Fruit fly (Drosophila melanogaster) whole organism, embryonic: ENCODE data around the gene Crg-1.
A peak's percentile ranks its signal among the peaks of the same experiment; 100 is the strongest.

Experiments used
- ATbp ChIP-seq: fragments of 200-800 bp; sonication (Bioruptor generic); optimal IDR thresholded peaks from 2 replicates; lab custom pipeline; 2017; ENCODE audit warnings: missing biosample characterization, mild to moderate bottlenecking, missing genetic modification characterization, missing genetic modification reagents
- CG10366 ChIP-seq: fragments of 200-800 bp; sonication (Bioruptor generic); IDR thresholded peaks from 2 replicates; pipeline ENCODE4 v1.3.6; 2022; ENCODE audit warnings: missing biosample characterization, missing genetic modification characterization
- CG12071 ChIP-seq: fragments of 200-800 bp; sonication (Bioruptor generic); optimal IDR thresholded peaks from 3 replicates; lab custom pipeline; 2018; ENCODE audit warnings: missing biosample characterization, mild to moderate bottlenecking, missing genetic modification characterization
- CG12104 ChIP-seq: fragments of 200-800 bp; sonication (Bioruptor generic); optimal IDR thresholded peaks from 3 replicates; lab custom pipeline; 2016; ENCODE audit warnings: missing biosample characterization, missing genetic modification characterization
- CG12155 ChIP-seq: fragments of 200-800 bp; sonication (Bioruptor generic); optimal IDR thresholded peaks from 3 replicates; lab custom pipeline; 2016; ENCODE audit warnings: missing biosample characterization, missing genetic modification characterization
- CG12219 ChIP-seq: fragments of 200-800 bp; sonication (Bioruptor generic); optimal IDR thresholded peaks from 3 replicates; lab custom pipeline; 2018; ENCODE audit warnings: missing biosample characterization, mild to moderate bottlenecking, missing genetic modification characterization
- CG17829 ChIP-seq: fragments of 200-800 bp; optimal IDR thresholded peaks from 2 replicates; lab custom pipeline; 2019; ENCODE audit warnings: missing biosample characterization, mild to moderate bottlenecking, missing genetic modification characterization, moderate library complexity
- CG30020 ChIP-seq: fragments of 200-800 bp; optimal IDR thresholded peaks from 2 replicates; lab custom pipeline; 2019; ENCODE audit warnings: missing biosample characterization, mild to moderate bottlenecking, missing genetic modification characterization, moderate library complexity
- CG3065 ChIP-seq: fragments of 200-800 bp; sonication (Bioruptor generic); optimal IDR thresholded peaks from 2 replicates; lab custom pipeline; 2016; ENCODE audit warnings: missing biosample characterization, missing genetic modification characterization
- CG33557 ChIP-seq: fragments of 200-800 bp; sonication (Bioruptor generic); optimal IDR thresholded peaks from 2 replicates; lab custom pipeline; 2019; ENCODE audit warnings: missing biosample characterization, mild to moderate bottlenecking, missing genetic modification characterization, moderate library complexity
- CG4360 ChIP-seq: fragments of 200-800 bp; sonication (Bioruptor generic); IDR thresholded peaks from 2 replicates; pipeline ENCODE4 v1.3.6; 2022; ENCODE audit warnings: missing biosample characterization, missing genetic modification characterization
- CG6654 ChIP-seq: fragments of 200-800 bp; sonication (Bioruptor generic); optimal IDR thresholded peaks from 2 replicates; lab custom pipeline; 2017; ENCODE audit warnings: missing biosample characterization, mild to moderate bottlenecking, missing genetic modification characterization
- CG6689 ChIP-seq: fragments of 200-800 bp; sonication (Bioruptor generic); IDR thresholded peaks from 2 replicates; pipeline ENCODE4 v1.3.6; 2022; ENCODE audit warnings: missing biosample characterization, missing genetic modification characterization
- CG6854 ChIP-seq: fragments of 200-800 bp; sonication (Bioruptor generic); optimal IDR thresholded peaks from 3 replicates; lab custom pipeline; 2017; ENCODE audit warnings: missing biosample characterization, mild to moderate bottlenecking, missing genetic modification characterization
- CG9437 ChIP-seq: fragments of 200-800 bp; sonication (Bioruptor generic); optimal IDR thresholded peaks from 2 replicates; lab custom pipeline; 2018; ENCODE audit warnings: missing biosample characterization, mild to moderate bottlenecking, missing genetic modification characterization
- D ChIP-seq, 2 experiments: fragments of 200-800 bp in 1 of 2; fragments of >200 bp in 1 of 2; sonication (Bioruptor generic) in 1 of 2; optimal IDR thresholded peaks; 2 replicates in 1 of 2; 3 replicates in 1 of 2; lab custom pipeline; 2017; ENCODE audit warnings: mild to moderate bottlenecking in 1 of 2, missing biosample characterization in 1 of 2, missing genetic modification characterization in 1 of 2, missing genetic modification reagents in 1 of 2
- Dfd ChIP-seq, 2 experiments: fragments of >200 bp; optimal IDR thresholded peaks; 2 replicates each; lab custom pipeline; 2017; ENCODE audit warnings: missing biosample characterization in 2 of 2, missing genetic modification characterization in 2 of 2
- ERR ChIP-seq: fragments of 200-800 bp; sonication (Bioruptor generic); optimal IDR thresholded peaks from 2 replicates; lab custom pipeline; 2016; ENCODE audit warnings: missing biosample characterization, missing genetic modification characterization
- Eip74EF ChIP-seq, 2 experiments: fragments of 200-800 bp in 1 of 2; fragments of >200 bp in 1 of 2; sonication (Bioruptor generic) in 1 of 2; optimal IDR thresholded peaks; 2 replicates each; lab custom pipeline; 2017 to 2019; ENCODE audit warnings: missing biosample characterization in 2 of 2, missing genetic modification characterization in 2 of 2, mild to moderate bottlenecking in 1 of 2, moderate library complexity in 1 of 2
- Elba2 ChIP-seq: fragments of 200-800 bp; sonication (Bioruptor generic); optimal IDR thresholded peaks from 3 replicates; lab custom pipeline; 2016; ENCODE audit warnings: missing biosample characterization, missing genetic modification characterization
- Fer2 ChIP-seq: fragments of 200-800 bp; sonication (Bioruptor generic); optimal IDR thresholded peaks from 2 replicates; lab custom pipeline; 2018; ENCODE audit warnings: missing biosample characterization, mild to moderate bottlenecking, missing genetic modification characterization, moderate library complexity
- H2.0 ChIP-seq: fragments of 200-800 bp; sonication (Bioruptor generic); IDR thresholded peaks from 2 replicates; pipeline ENCODE4 v1.3.6; 2022; ENCODE audit warnings: missing biosample characterization, missing genetic modification characterization
- MBD-R2 ChIP-seq: fragments of 200-800 bp; sonication (Bioruptor generic); IDR thresholded peaks from 2 replicates; pipeline ENCODE4 v1.3.6; 2022; ENCODE audit warnings: missing biosample characterization, missing genetic modification characterization
- Mrtf ChIP-seq: fragments of 200-800 bp; sonication (Bioruptor generic); IDR thresholded peaks from 3 replicates; pipeline ENCODE4 v1.3.6; 2022; ENCODE audit warnings: missing biosample characterization, missing genetic modification characterization
- Neu2 ChIP-seq: fragments of 200-800 bp; sonication (Bioruptor generic); optimal IDR thresholded peaks from 3 replicates; lab custom pipeline; 2016; ENCODE audit warnings: missing biosample characterization, missing genetic modification characterization, borderline replicate concordance
- Nf-YA ChIP-seq: fragments of 200-800 bp; sonication (Bioruptor generic); IDR thresholded peaks from 2 replicates; pipeline ENCODE4 v1.3.6; 2022; ENCODE audit warnings: missing biosample characterization, missing genetic modification characterization
- Nf-YC ChIP-seq: fragments of 200-800 bp; optimal IDR thresholded peaks from 3 replicates; lab custom pipeline; 2019; ENCODE audit warnings: missing biosample characterization, mild to moderate bottlenecking, missing genetic modification characterization, moderate library complexity
- Pdp1 ChIP-seq, 2 experiments: fragments of 200-800 bp; sonication (Bioruptor generic); optimal IDR thresholded peaks; 3 replicates each; lab custom pipeline; 2016; ENCODE audit warnings: missing biosample characterization in 2 of 2, missing genetic modification characterization in 2 of 2, mild to moderate bottlenecking in 1 of 2, moderate library complexity in 1 of 2
- al ChIP-seq: fragments of 200-800 bp; sonication (Bioruptor generic); IDR thresholded peaks from 2 replicates; pipeline ENCODE4 v1.3.6; 2022; ENCODE audit warnings: missing biosample characterization, missing genetic modification characterization
- ara ChIP-seq: fragments of 200-800 bp; sonication (Bioruptor generic); IDR thresholded peaks from 2 replicates; pipeline ENCODE4 v1.3.6; 2022; ENCODE audit warnings: missing biosample characterization, missing genetic modification characterization
- ash1 ChIP-seq: fragments of 200-800 bp; sonication (Bioruptor generic); optimal IDR thresholded peaks from 2 replicates; lab custom pipeline; 2018; ENCODE audit warnings: missing biosample characterization, mild to moderate bottlenecking, missing genetic modification characterization
- bowl ChIP-seq: fragments of 200-800 bp; sonication (Bioruptor generic); IDR thresholded peaks from 2 replicates; pipeline ENCODE4 v1.3.6; 2022; ENCODE audit warnings: missing biosample characterization, missing genetic modification characterization
- crol ChIP-seq: fragments of 200-800 bp; sonication (Bioruptor generic); IDR thresholded peaks from 2 replicates; pipeline ENCODE4 v1.3.6; 2022; ENCODE audit warnings: missing biosample characterization, missing genetic modification characterization
- ewg ChIP-seq: fragments of 200-800 bp; sonication (Bioruptor generic); optimal IDR thresholded peaks from 3 replicates; lab custom pipeline; 2017; ENCODE audit warnings: mild to moderate bottlenecking, missing biosample characterization, missing genetic modification reagents, missing genetic modification characterization
- fru ChIP-seq: fragments of >200 bp; optimal IDR thresholded peaks from 2 replicates; lab custom pipeline; 2017
- ftz-f1 ChIP-seq: fragments of 200-800 bp; sonication (Bioruptor generic); optimal IDR thresholded peaks from 2 replicates; lab custom pipeline; 2016; ENCODE audit warnings: missing biosample characterization, missing genetic modification characterization
- gce ChIP-seq: fragments of 200-800 bp; sonication (Bioruptor generic); IDR thresholded peaks from 3 replicates; pipeline ENCODE4 v1.3.6; 2022; ENCODE audit warnings: missing biosample characterization, missing genetic modification characterization
- insv ChIP-seq, 2 experiments: fragments of 200-800 bp; sonication (Bioruptor generic); optimal IDR thresholded peaks; 3 replicates each; lab custom pipeline; 2016 to 2018; ENCODE audit warnings: missing biosample characterization in 2 of 2, missing genetic modification characterization in 2 of 2
- lilli ChIP-seq: fragments of 200-800 bp; sonication (Bioruptor generic); optimal IDR thresholded peaks from 3 replicates; lab custom pipeline; 2016; ENCODE audit warnings: missing biosample characterization, missing genetic modification characterization
- org-1 ChIP-seq: fragments of 200-800 bp; sonication (Bioruptor generic); optimal IDR thresholded peaks from 2 replicates; lab custom pipeline; 2017; ENCODE audit warnings: missing biosample characterization, missing genetic modification characterization
- pfk ChIP-seq: fragments of 200-800 bp; sonication (Bioruptor generic); optimal IDR thresholded peaks from 2 replicates; lab custom pipeline; 2018; ENCODE audit warnings: missing biosample characterization, mild to moderate bottlenecking, missing genetic modification characterization, moderate library complexity
- pho ChIP-seq: fragments of 200-800 bp; sonication (Bioruptor generic); optimal IDR thresholded peaks from 2 replicates; lab custom pipeline; 2016; ENCODE audit warnings: missing biosample characterization, missing genetic modification characterization
- prd ChIP-seq, 3 experiments: fragments of >200 bp in 2 of 3; fragments of 200-800 bp in 1 of 3; sonication (Bioruptor generic) in 1 of 3; optimal IDR thresholded peaks in 2 of 3; IDR thresholded peaks in 1 of 3; 2 replicates in 2 of 3; 3 replicates in 1 of 3; pipeline versions ENCODE4 v1.3.6 to Lab custom; 2017 to 2022; ENCODE audit warnings: missing biosample characterization in 1 of 3, missing genetic modification characterization in 1 of 3
- pzg ChIP-seq: fragments of 200-800 bp; sonication (Bioruptor generic); optimal IDR thresholded peaks from 3 replicates; lab custom pipeline; 2018; ENCODE audit warnings: missing biosample characterization, mild to moderate bottlenecking, missing genetic modification characterization, moderate library complexity
- sc ChIP-seq, 3 experiments: fragments of >200 bp in 2 of 3; fragments of 200-800 bp in 1 of 3; sonication (Bioruptor generic) in 1 of 3; optimal IDR thresholded peaks; 2 replicates in 2 of 3; 3 replicates in 1 of 3; lab custom pipeline; 2017; ENCODE audit warnings: mild to moderate bottlenecking in 1 of 3, missing biosample characterization in 1 of 3, missing genetic modification characterization in 1 of 3, missing genetic modification reagents in 1 of 3
- sna ChIP-seq: fragments of 200-800 bp; sonication (Bioruptor generic); IDR thresholded peaks from 2 replicates; pipeline ENCODE4 v1.3.6; 2022; ENCODE audit warnings: missing biosample characterization, missing genetic modification characterization; ENCODE audit not compliant: partially characterized antibody
- tll ChIP-seq, 2 experiments: fragments of 200-800 bp in 1 of 2; fragments of >200 bp in 1 of 2; sonication (Bioruptor generic) in 1 of 2; optimal IDR thresholded peaks; 2 replicates each; lab custom pipeline; 2017 to 2019; ENCODE audit warnings: missing biosample characterization in 2 of 2, missing genetic modification characterization in 2 of 2, mild to moderate bottlenecking in 1 of 2, moderate library complexity in 1 of 2
- toy ChIP-seq: fragments of 200-800 bp; sonication (Bioruptor generic); IDR thresholded peaks from 2 replicates; pipeline ENCODE4 v1.3.6; 2022; ENCODE audit warnings: missing biosample characterization, missing genetic modification characterization

The Crg-1 gene

DNA sequence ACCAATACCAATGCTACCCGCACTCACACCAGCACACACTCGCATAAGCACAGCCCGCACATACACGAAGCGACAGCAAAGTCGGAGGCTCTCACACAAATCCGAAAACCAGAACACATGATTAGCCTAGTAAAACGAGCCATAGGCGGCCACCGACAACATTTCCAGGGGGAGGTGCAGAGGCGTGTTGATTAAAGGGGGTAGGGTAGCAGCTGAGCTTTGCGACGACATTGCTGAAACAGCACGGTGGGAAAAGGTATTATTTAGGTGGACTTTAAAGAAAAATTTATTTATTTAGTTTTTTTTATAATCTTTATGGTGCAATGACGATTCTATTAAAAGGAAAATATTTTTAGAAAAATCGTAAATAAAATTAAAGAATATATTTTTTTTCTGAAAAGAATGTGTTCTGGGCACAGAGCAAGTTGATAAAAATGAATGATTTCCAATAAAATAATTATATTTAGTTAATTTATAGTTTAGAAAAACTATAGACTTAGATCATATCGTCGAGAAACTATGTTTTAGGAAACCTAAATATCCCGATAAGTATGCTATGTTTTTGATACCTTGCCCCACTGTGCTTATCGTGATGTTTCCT lies 49.0 kb upstream of the Crg-1 start (continued):
- TF ChIP-seq sc (optimal IDR thresholded peaks at IDR 0.05; lab: Kevin White, UChicago) (no peak), sc (GFP tag; optimal IDR thresholded peaks at IDR 0.05; lab: Kevin White, UChicago) (peak; percentile 86), insv (GFP tag; optimal IDR thresholded peaks at IDR 0.05; lab: Kevin White, UChicago) (peak in 1 of 2 experiments; percentile 35), Fer2 (tag; lab: Kevin White, UChicago) (peak; percentile 57), gce (peak; percentile 42; the same call in 1 of the 3 replicates), al (GFP tag; lab: Robert Waterston, UW) (peak; percentile 70), Mrtf (GFP tag; lab: Robert Waterston, UW) (peak; percentile 26; the same call in 1 of the 3 replicates), ATbp (GFP tag; lab: Kevin White, UChicago) (peak; percentile 82), CG12155 (GFP tag; lab: Kevin White, UChicago) (peak; percentile 46), MBD-R2 (GFP tag; lab: Robert Waterston, UW) (peak; percentile 34; the same call in 1 of the 2 replicates), Dfd (GFP tag; optimal IDR thresholded peaks at IDR 0.05; lab: Kevin White, UChicago) (peak in 1 of 2 experiments; percentile 70), pho (GFP tag; lab: Kevin White, UChicago) (no peak), CG6654 (GFP tag; lab: Kevin White, UChicago) (peak; percentile 72), ewg (peak; percentile 69), ftz-f1 (peak; percentile 22), CG6689 (GFP tag; lab: Robert Waterston, UW) (peak; percentile 86), CG12219 (GFP tag; lab: Kevin White, UChicago) (no peak), fru (no peak), Elba2 (no peak), crol (GFP tag; lab: Robert Waterston, UW) (peak; percentile 76), lilli (GFP tag; lab: Kevin White, UChicago) (peak; percentile 24), prd (optimal IDR thresholded peaks at IDR 0.05; lab: Kevin White, UChicago) (no peak), prd (GFP tag; IDR thresholded peaks at IDR 0.05; lab: Robert Waterston, UW) (peak; percentile 85), CG6854 (GFP tag; lab: Kevin White, UChicago) (peak; percentile 87), ara (peak; percentile 68), Nf-YA (peak; percentile 33; the same call in 1 of the 2 replicates), CG33557 (GFP tag; lab: Kevin White, UChicago) (peak; percentile 70), pzg (GFP tag; lab: Kevin White, UChicago) (no peak), CG3065 (GFP tag; lab: Kevin White, UChicago) (peak; percentile 21), toy (GFP tag; lab: Robert Waterston, UW) (no peak), CG4360 (GFP tag; lab: Robert Waterston, UW) (no peak), Neu2 (no peak), Nf-YC (peak; percentile 77), D (optimal IDR thresholded peaks at IDR 0.05; lab: Kevin White, UChicago) (no peak), D (GFP tag; optimal IDR thresholded peaks at IDR 0.05; lab: Kevin White, UChicago) (peak; percentile 89), bowl (GFP tag; lab: Robert Waterston, UW) (no peak), CG12104 (GFP tag; lab: Kevin White, UChicago) (peak; percentile 92), pfk (GFP tag; lab: Kevin White, UChicago) (no peak), sna (GFP tag; lab: Robert Waterston, UW) (no peak), CG9437 (GFP tag; lab: Kevin White, UChicago) (peak; percentile 91), tll (GFP tag; optimal IDR thresholded peaks at IDR 0.05; lab: Kevin White, UChicago) (no peak), Eip74EF (GFP tag; optimal IDR thresholded peaks at IDR 0.05; lab: Kevin White, UChicago) (peak in 1 of 2 experiments; percentile 72), ash1 (GFP tag; lab: Kevin White, UChicago) (no peak), CG10366 (GFP tag; lab: Robert Waterston, UW) (peak; percentile 70), org-1 (GFP tag; lab: Kevin White, UChicago) (peak; percentile 78), Pdp1 (GFP tag; optimal IDR thresholded peaks at IDR 0.05; lab: Kevin White, UChicago) (peak in 1 of 2 experiments; percentile 56), CG30020 (peak; percentile 71), H2.0 (GFP tag; lab: Robert Waterston, UW) (peak; percentile 65), ERR (no peak), CG17829 (peak; percentile 86), CG12071 (GFP tag; lab: Kevin White, UChicago) (no peak)
